ENCODE assay signal across 4 worm cellular contexts in the genomic region with DNA sequence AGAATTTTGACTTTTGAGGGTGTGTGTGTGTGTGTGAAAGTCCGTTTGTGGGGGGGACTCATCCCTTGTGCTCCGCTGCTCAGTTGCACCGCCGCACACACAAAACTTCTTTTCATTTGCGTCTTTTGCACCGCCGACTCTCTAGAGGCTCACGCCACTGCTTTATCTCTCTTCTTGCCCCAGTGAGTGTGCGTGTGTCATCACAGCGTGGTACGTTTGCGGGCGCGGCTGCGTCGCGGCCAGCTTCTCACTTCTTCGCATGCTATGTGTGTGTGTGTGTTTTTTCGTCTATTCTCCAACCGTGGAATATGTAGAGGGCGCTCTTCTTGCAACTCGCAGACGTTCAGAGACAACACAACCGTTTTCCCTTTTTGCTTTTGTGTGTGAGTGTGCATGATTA.
TF ChIP-seq lines count a peak whose summit lies in the region.

No protein-coding gene starts in this region.

TF ChIP-seq in whole organism, L2 larva, 48 proteins besides CTCF, POLR2A, EP300 and RAD21 (continued from another document):
- peak; percentile 33 for TF ChIP-seq Y55F3AM.14 (GFP tag; optimal IDR thresholded peaks at IDR 0.05; lab: Kevin White, UChicago)
- no peak for TF ChIP-seq ama-1 (optimal IDR thresholded peaks at IDR 0.05; lab: Kevin White, UChicago)
- peak; percentile 75 for TF ChIP-seq zag-1 (tag; optimal IDR thresholded peaks at IDR 0.05; lab: Kevin White, UChicago)
- peak; percentile 71 for TF ChIP-seq fos-1 (tag; optimal IDR thresholded peaks at IDR 0.05; lab: Kevin White, UChicago)
- no peak for TF ChIP-seq dmd-4 (tag; optimal IDR thresholded peaks at IDR 0.05; lab: Kevin White, UChicago)
- TF ChIP-seq lin-11 (tag; optimal IDR thresholded peaks at IDR 0.05; lab: Kevin White, UChicago), result peak; percentile 77

TF ChIP-seq in whole organism, L4 larva, 104 proteins besides CTCF, POLR2A, EP300 and RAD21 (continued from another document and continues in another):
- TF ChIP-seq F10B5.3 (tag; optimal IDR thresholded peaks at IDR 0.05; lab: Kevin White, UChicago) (peak; percentile 2), rbr-2 (tag; optimal IDR thresholded peaks at IDR 0.05; lab: Kevin White, UChicago) (peak; percentile 83), aly-2 (tag; optimal IDR thresholded peaks at IDR 0.05; lab: Kevin White, UChicago) (no peak), Y48G9A.11 (GFP tag; IDR thresholded peaks at IDR 0.05; lab: Robert Waterston, UW) (no peak), lin-29 (GFP tag; IDR thresholded peaks at IDR 0.05; lab: Robert Waterston, UW) (no peak), nhr-237 (tag; optimal IDR thresholded peaks at IDR 0.05; lab: Kevin White, UChicago) (no peak), nhr-6 (tag; optimal IDR thresholded peaks at IDR 0.05; lab: Kevin White, UChicago) (peak; percentile 64), nhr-41 (GFP tag; IDR thresholded peaks at IDR 0.05; lab: Robert Waterston, UW) (no peak), nhr-42 (GFP tag; IDR thresholded peaks at IDR 0.05; lab: Robert Waterston, UW) (no peak), ceh-32 (tag; optimal IDR thresholded peaks at IDR 0.05; lab: Kevin White, UChicago; ENCODE audit: poor library complexity) (no peak), pqm-1 (tag; optimal IDR thresholded peaks at IDR 0.05; lab: Kevin White, UChicago) (no peak), spr-3 (GFP tag; optimal IDR thresholded peaks at IDR 0.05; lab: Kevin White, UChicago) (no peak), dmd-8 (GFP tag; IDR thresholded peaks at IDR 0.05; lab: Robert Waterston, UW) (no peak), daf-19 (GFP tag; conservative IDR thresholded peaks at IDR 0.05; lab: Robert Waterston, UW) (no peak), zag-1 (tag; optimal IDR thresholded peaks at IDR 0.05; lab: Kevin White, UChicago) (no peak), hlh-30 (tag; optimal IDR thresholded peaks at IDR 0.05; lab: Kevin White, UChicago; ENCODE audit: insufficient read depth) (peak; percentile 85), cey-2 (tag; optimal IDR thresholded peaks at IDR 0.05; lab: Kevin White, UChicago; ENCODE audit: borderline replicate concordance, insufficient read depth) (no peak), dpl-1 (GFP tag; optimal IDR thresholded peaks at IDR 0.05; lab: Kevin White, UChicago) (peak; percentile 0), jun-1 (tag; optimal IDR thresholded peaks at IDR 0.05; lab: Kevin White, UChicago) (no peak), aha-1 (tag; lab: Kevin White, UChicago) (no peak), mdl-1 (tag; optimal IDR thresholded peaks at IDR 0.05; lab: Kevin White, UChicago) (peak; percentile 62 to 87), D1046.2 (GFP tag; IDR thresholded peaks at IDR 0.05; lab: Robert Waterston, UW) (no peak), snpc-4 (tag; optimal IDR thresholded peaks at IDR 0.05; lab: Kevin White, UChicago) (peak; percentile 57), nhr-76 (tag; optimal IDR thresholded peaks at IDR 0.05; lab: Kevin White, UChicago) (no peak), dmd-9 (GFP tag; IDR thresholded peaks at IDR 0.05; lab: Robert Waterston, UW) (no peak), snpc-1.2 (GFP tag; IDR thresholded peaks at IDR 0.05; lab: Robert Waterston, UW) (no peak), nhr-77 (tag; optimal IDR thresholded peaks at IDR 0.05; lab: Kevin White, UChicago) (peak; percentile 1), duxl-1 (tag; optimal IDR thresholded peaks at IDR 0.05; lab: Kevin White, UChicago; ENCODE audit: poor library complexity) (peak; percentile 9), Y5F2A.4 (GFP tag; optimal IDR thresholded peaks at IDR 0.05; lab: Kevin White, UChicago) (no peak), lin-39 (tag; optimal IDR thresholded peaks at IDR 0.05; lab: Kevin White, UChicago) (no peak), ZK337.2 (GFP tag; IDR thresholded peaks at IDR 0.05; lab: Robert Waterston, UW) (no peak; the same call in 1 of the 2 replicates), ztf-7 (tag; optimal IDR thresholded peaks at IDR 0.05; lab: Kevin White, UChicago) (no peak), daf-16 (GFP tag; optimal IDR thresholded peaks at IDR 0.05; lab: Kevin White, UChicago) (no peak), daf-16 (tag; optimal IDR thresholded peaks at IDR 0.05; lab: Kevin White, UChicago) (peak; percentile 25), nhr-48 (tag; optimal IDR thresholded peaks at IDR 0.05; lab: Kevin White, UChicago) (peak; percentile 28), lir-3 (tag; optimal IDR thresholded peaks at IDR 0.05; lab: Kevin White, UChicago) (no peak), hlh-11 (tag; optimal IDR thresholded peaks at IDR 0.05; lab: Kevin White, UChicago) (peak; percentile 71), zip-11 (GFP tag; IDR thresholded peaks at IDR 0.05; lab: Robert Waterston, UW) (no peak), daf-8 (GFP tag; IDR thresholded peaks at IDR 0.05; lab: Robert Waterston, UW) (no peak), skn-1 (tag; optimal IDR thresholded peaks at IDR 0.05; lab: Kevin White, UChicago) (no peak), tag-97 (GFP tag; IDR thresholded peaks at IDR 0.05; lab: Robert Waterston, UW) (no peak), F44E2.7 (GFP tag; IDR thresholded peaks at IDR 0.05; lab: Robert Waterston, UW) (no peak)

TF ChIP-seq in whole organism, late embryonic, 69 proteins besides CTCF, POLR2A, EP300 and RAD21 (continued from another document):
- TF ChIP-seq ceh-14 (tag; optimal IDR thresholded peaks at IDR 0.05; lab: Kevin White, UChicago) (peak; percentile 79), ets-4 (tag; optimal IDR thresholded peaks at IDR 0.05; lab: Kevin White, UChicago) (peak; percentile 4), hlh-15 (tag; optimal IDR thresholded peaks at IDR 0.05; lab: Kevin White, UChicago) (no peak), ceh-34 (tag; optimal IDR thresholded peaks at IDR 0.05; lab: Kevin White, UChicago) (peak; percentile 31), rnt-1 (tag; optimal IDR thresholded peaks at IDR 0.05; lab: Kevin White, UChicago) (peak; percentile 76)

TF ChIP-seq in whole organism, mixed stage, embryonic, 35 proteins besides CTCF, POLR2A, EP300 and RAD21 (continued from another document):
- no peak for TF ChIP-seq lsy-2 (tag; optimal IDR thresholded peaks at IDR 0.05; lab: Kevin White, UChicago)
- TF ChIP-seq ham-2 (GFP tag; optimal IDR thresholded peaks at IDR 0.05; lab: Kevin White, UChicago), result no peak
TF ChIP-seq in whole organism, mixed stage, embryonic: peak in this region for 9.
